Fruit fly (Drosophila melanogaster): Measurements from ENCODE around the gene Pde11.
A peak's percentile ranks its signal among the peaks of the same experiment; 100 is the strongest.

Gene Pde11

DNA sequence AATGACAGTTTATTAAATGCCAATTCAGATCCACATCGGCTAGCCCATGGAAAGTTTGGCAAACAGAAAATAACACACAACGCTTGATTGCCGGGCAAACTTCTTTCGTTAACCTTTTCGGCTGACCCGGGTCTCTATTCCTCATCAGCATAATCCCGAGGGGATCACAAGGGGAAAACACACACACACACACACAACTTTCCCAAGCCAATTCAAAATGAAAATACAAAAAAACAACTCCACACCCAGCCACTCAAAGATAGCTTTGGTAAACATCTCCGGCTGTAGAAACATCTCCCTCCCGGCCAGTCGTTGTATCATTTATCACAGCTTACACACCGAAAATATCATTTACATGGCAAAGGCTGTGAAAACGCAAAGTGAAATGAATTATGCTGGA is 30.0 kb upstream of the Pde11 start:
- TF ChIP-seq EcR (GFP tag; optimal IDR thresholded peaks at IDR 0.05): no peak
- no peak for TF ChIP-seq CG8478 (optimal IDR thresholded peaks at IDR 0.05)
- no peak for TF ChIP-seq pan (optimal IDR thresholded peaks at IDR 0.05)
- no peak for TF ChIP-seq Dll (optimal IDR thresholded peaks at IDR 0.05)
- TF ChIP-seq usp (GFP tag; optimal IDR thresholded peaks at IDR 0.05): no peak
- TF ChIP-seq psq (optimal IDR thresholded peaks at IDR 0.05): no peak

DNA sequence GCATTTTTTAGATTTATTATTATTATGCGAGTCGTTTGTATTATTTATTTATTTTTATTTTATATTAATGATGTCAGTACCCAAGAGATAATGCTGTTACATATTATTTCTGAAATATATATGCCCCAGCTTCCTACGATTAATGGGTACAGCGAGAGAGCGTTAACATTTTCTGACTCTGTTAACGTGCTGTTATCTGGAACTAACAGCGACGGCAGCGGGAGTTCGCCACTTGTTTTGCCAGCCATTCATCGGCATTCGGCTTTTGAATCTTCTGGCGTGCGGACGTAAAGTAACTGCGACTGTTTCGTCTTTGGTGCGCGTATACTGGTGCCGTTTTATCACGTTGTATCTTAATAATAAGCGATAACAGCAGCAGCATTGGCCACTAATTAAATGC is 26.9 kb upstream of the Pde11 start, which contains the start of gene MESR3:
TSS of gene MESR3 (plus strand) at position 254 of the 400 bp plus-strand sequence.
- TF ChIP-seq pan (optimal IDR thresholded peaks at IDR 0.05) (peak; percentile 82), CG8478 (optimal IDR thresholded peaks at IDR 0.05) (no peak), usp (GFP tag; optimal IDR thresholded peaks at IDR 0.05) (no peak)

DNA sequence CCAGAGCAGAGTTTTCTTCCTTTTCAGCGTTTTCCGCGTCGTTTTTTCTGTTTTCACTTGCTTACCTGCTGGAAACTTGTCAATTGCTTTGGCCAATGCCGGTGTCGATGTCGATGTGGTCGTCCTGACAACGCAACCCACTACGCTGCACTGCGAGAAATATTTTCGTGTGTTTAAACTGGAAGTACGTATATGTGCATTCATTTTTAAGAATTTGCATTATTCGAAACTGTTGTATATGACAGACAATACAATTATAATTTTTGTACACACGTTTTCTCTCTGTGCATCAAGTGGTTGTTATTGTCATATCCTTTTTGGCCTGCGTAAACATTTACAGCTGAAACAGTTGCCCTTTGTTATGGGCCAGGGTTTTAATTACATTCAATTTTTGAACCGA is 25.9 kb upstream of the Pde11 start, which contains the start of gene IFT46:
TSS of gene IFT46 (minus strand) at position 88 of the 400 bp plus-strand sequence.
- no peak for TF ChIP-seq psq (optimal IDR thresholded peaks at IDR 0.05)
- TF ChIP-seq pan (optimal IDR thresholded peaks at IDR 0.05): no peak
- TF ChIP-seq Dll (optimal IDR thresholded peaks at IDR 0.05): no peak
- TF ChIP-seq usp (GFP tag; optimal IDR thresholded peaks at IDR 0.05): no peak
- TF ChIP-seq CG8478 (optimal IDR thresholded peaks at IDR 0.05): no peak
- no peak for TF ChIP-seq EcR (GFP tag; optimal IDR thresholded peaks at IDR 0.05)

DNA sequence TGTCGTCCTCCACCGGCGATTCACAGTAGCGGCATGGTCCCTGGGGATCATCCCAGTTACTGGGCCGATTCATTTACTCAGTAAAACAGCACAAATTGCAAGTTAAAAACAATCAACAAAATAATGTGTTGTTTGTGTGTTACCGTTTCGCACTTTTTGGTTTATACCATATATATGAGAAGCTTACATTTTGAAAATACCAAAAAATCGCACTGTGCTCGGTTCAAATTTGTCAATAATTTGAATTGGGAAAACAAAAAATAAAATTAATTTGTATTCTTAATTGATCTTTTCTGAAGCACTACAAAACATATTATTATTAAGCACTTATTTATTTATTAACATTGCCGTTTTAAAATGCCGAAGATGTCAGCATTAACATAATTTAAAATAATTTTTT is 22.0 kb upstream of the Pde11 start, which contains the start of gene Atac2:
TSS of gene Atac2 (minus strand) at position 144 of the 400 bp plus-strand sequence.
- TF ChIP-seq usp (GFP tag; optimal IDR thresholded peaks at IDR 0.05) (no peak), pan (optimal IDR thresholded peaks at IDR 0.05) (no peak), EcR (GFP tag; optimal IDR thresholded peaks at IDR 0.05) (no peak), Dll (optimal IDR thresholded peaks at IDR 0.05) (no peak), CG8478 (optimal IDR thresholded peaks at IDR 0.05) (no peak), psq (optimal IDR thresholded peaks at IDR 0.05) (no peak)

DNA sequence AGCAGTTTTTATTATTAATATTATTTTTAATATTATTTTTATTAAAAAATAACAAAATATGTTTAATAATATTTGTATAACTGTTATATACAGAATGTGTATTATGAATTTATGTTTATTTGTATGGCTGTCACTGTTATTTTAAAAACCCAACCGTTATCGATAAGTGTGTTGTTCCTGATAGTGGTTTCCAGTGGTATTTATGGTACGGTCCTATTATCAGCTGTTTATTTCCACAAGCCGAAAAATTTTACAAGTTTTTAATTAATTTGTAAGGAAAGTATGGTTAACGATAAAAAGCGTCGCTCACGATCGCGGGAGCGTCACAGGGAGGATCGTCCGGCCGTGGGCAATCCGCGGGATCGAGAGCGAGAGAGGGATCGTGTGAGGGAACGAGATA is 16.5 kb upstream of the Pde11 start, which contains the start of gene CG10333:
TSS of gene CG10333 (plus strand) at position 191 of the 400 bp plus-strand sequence.
- TF ChIP-seq Dll (optimal IDR thresholded peaks at IDR 0.05): no peak

DNA sequence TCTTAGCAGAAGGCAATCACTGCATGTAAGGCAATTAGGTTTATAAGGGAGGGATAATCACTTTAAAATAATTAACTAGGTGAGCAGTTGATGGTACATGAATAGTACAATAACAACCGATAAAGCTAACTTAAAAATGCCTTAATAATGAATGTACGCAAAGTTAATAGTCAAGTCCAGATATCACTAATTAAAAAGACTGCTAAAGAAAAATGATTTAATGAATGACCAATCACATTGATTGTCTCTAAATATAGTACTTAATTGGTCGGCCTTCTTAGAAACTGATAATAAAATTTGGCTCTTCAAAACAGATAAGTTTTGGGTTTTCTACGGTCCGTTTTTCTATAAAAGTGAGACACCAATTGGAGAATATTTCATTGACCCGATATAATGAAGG is 15.4 kb upstream of the Pde11 start, which contains the start of gene CG31789:
TSS of gene CG31789 (plus strand) at position 380 of the 400 bp plus-strand sequence.
- no peak for TF ChIP-seq EcR (GFP tag; optimal IDR thresholded peaks at IDR 0.05)
- no peak for TF ChIP-seq CG8478 (optimal IDR thresholded peaks at IDR 0.05)
- TF ChIP-seq usp (GFP tag; optimal IDR thresholded peaks at IDR 0.05): no peak
- TF ChIP-seq Dll (optimal IDR thresholded peaks at IDR 0.05): no peak
- TF ChIP-seq psq (optimal IDR thresholded peaks at IDR 0.05): no peak
- no peak for TF ChIP-seq pan (optimal IDR thresholded peaks at IDR 0.05)

DNA sequence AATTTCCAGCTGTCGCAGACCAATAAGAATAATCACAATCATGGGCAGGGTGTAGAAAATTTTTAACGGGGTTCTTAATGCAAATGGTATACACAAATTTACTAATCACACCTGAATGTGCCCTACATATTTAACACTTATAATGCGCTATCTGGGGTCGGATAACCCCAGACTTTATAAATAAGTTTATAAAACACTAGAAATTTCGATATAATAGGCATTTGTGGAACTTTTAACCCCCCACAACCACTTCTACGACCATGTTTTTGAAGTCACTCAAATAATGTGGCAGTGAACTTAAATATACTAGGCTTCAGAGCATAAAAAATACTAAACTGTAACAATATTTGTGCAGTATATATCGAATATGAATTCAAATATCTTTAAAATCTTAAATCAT is 14.8 kb upstream of the Pde11 start, which contains the start of gene CG10413:
TSS of gene CG10413 (minus strand) at position 264 of the 400 bp plus-strand sequence.
- TF ChIP-seq psq (optimal IDR thresholded peaks at IDR 0.05) (no peak), EcR (GFP tag; optimal IDR thresholded peaks at IDR 0.05) (no peak), Dll (optimal IDR thresholded peaks at IDR 0.05) (no peak), pan (optimal IDR thresholded peaks at IDR 0.05) (no peak)

DNA sequence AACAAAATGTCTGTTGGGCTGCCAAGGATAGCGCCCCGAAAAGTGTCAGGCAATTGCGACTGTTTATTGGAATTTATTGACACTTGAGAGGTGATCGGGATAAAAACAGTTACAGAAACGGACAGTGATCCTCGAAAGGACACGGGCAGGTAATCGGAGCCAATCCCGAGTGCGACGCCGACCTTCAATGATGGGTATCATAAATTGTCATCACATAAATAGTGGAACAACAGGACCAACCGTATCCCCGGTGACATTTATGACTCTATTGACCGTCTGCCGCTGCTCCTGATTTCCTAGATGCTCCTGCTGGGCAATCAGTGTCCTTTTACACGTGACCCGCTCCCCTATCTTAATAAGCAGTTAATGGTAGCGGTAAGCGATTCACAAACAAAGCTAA is 9.0 kb upstream of the Pde11 start:
- TF ChIP-seq EcR (GFP tag; optimal IDR thresholded peaks at IDR 0.05): no peak
- TF ChIP-seq psq (optimal IDR thresholded peaks at IDR 0.05): no peak
- no peak for TF ChIP-seq Dll (optimal IDR thresholded peaks at IDR 0.05)
- TF ChIP-seq usp (GFP tag; optimal IDR thresholded peaks at IDR 0.05): no peak
- no peak for TF ChIP-seq pan (optimal IDR thresholded peaks at IDR 0.05)
- no peak for TF ChIP-seq CG8478 (optimal IDR thresholded peaks at IDR 0.05)

DNA sequence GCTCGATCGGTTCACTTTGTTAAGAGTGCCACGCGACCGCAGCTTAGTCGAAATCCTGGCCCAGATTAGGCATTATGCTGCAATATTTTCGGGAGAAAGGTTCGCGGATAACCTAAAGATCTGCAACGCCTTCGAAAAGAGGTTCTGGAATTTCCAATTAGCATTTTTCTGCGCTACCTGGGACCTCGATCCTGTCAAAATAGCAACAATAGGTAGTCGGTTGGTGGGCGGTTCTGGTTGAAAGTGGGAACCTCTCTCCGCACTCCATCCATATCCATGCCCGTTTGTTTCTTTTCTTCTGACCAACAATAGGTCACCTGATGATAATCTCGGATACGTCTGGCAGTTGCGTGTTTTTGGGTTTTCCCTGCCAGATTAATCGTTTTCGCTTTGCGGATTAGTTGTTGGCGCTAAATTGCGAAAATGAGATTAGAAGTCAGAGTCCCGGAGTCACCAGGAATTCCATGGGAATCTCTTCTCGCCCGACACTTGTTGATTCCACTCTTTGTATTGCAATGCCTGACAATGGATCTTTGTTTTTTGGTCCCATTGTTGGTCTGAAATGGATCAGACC is 8.1 kb upstream of the Pde11 start:
- no peak for TF ChIP-seq EcR (GFP tag; optimal IDR thresholded peaks at IDR 0.05)
- TF ChIP-seq usp (GFP tag; optimal IDR thresholded peaks at IDR 0.05): no peak
- no peak for TF ChIP-seq Dll (optimal IDR thresholded peaks at IDR 0.05)
- no peak for TF ChIP-seq CG8478 (optimal IDR thresholded peaks at IDR 0.05)
- no peak for TF ChIP-seq psq (optimal IDR thresholded peaks at IDR 0.05)
- no peak for TF ChIP-seq pan (optimal IDR thresholded peaks at IDR 0.05)

DNA sequence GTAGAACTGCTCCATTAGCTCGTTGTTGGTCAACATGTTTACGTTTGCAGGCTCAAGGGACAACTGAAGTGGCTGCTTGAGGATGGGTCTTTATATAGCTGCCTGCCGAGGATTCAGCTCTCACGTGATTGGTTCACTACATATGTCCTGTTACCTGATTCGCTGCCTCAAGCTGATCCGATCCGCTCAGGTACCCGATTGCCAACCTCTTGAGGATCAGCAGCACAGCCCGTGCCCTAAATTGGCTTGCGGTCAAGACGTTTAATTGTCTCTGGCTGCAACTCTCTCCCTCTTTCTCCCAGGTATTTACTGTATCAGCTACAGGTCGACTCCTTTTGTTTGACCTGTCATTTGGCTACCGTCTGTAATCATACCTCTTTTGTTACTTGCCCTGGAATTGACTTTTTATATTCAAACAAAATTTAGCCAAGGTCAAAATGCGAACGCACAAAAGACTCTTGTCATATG is 6.8 kb upstream of the Pde11 start, which contains the start of gene amos:
TSS of gene amos (minus strand) at position 51 of the 468 bp plus-strand sequence.
- TF ChIP-seq psq (optimal IDR thresholded peaks at IDR 0.05): no peak

DNA sequence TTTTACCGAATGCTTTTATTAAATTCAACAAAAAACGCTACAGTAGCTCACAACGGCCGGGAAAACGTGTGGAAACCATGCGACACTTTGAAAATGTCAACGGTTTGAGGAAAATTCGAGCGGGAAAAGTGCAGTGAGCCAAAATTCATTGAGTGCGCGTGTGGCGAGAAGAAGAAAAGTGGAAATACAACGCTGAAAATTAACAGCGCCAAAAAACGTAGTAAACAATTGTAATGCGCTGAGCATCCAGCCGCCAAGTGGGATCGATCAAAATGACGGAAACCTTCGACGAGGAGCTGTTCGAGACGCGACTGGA is 758 bp upstream of the Pde11 start:
- TF ChIP-seq CG8478 (optimal IDR thresholded peaks at IDR 0.05) (no peak), pan (optimal IDR thresholded peaks at IDR 0.05) (no peak), usp (GFP tag; optimal IDR thresholded peaks at IDR 0.05) (no peak), psq (optimal IDR thresholded peaks at IDR 0.05) (no peak), EcR (GFP tag; optimal IDR thresholded peaks at IDR 0.05) (no peak), Dll (optimal IDR thresholded peaks at IDR 0.05) (no peak)

DNA sequence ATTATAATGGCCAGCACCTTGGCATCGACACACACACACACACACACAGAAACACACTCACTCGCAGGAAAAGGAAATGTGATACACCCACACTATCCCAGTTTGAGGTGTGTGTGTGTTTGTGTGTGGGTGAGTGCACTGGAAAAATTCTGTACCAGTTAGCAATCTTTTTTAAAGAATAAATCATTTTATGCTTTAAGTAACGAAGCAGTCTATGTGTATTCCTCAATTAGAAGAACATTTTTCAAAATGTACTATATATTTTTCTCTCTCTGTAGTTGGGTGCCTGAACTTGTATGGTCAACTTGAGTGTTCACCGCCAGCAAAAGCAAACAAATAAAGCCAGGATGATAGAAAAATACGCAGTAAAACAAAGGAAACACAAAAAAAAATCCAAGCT is 5.5 kb downstream of the Pde11 start:
- TF ChIP-seq psq (optimal IDR thresholded peaks at IDR 0.05): no peak

DNA sequence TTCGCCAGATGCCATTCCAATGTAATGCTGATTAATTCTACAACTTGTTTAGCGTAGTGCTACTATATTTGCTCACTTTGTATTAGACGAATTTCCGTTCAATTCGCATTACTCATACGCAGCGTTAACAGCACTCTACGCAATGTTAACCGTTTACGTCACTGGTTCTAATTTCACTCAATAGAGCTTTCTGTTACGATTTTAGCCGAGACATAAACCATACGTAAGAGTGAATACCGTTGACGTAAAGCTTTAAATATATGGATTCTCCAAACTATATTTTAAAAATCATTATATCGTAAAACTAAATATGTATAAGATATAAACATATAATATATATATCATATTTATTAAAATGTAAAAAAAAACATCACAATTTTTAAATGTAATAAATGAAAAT is 13.9 kb downstream of the Pde11 start:
- no peak for TF ChIP-seq pan (optimal IDR thresholded peaks at IDR 0.05)
- TF ChIP-seq EcR (GFP tag; optimal IDR thresholded peaks at IDR 0.05): no peak
- TF ChIP-seq psq (optimal IDR thresholded peaks at IDR 0.05): no peak
- no peak for TF ChIP-seq Dll (optimal IDR thresholded peaks at IDR 0.05)
- no peak for TF ChIP-seq CG8478 (optimal IDR thresholded peaks at IDR 0.05)

Measured in whole organism.